Fruit fly (Drosophila melanogaster): ENCODE measurements around the gene HP4.

Gene HP4

DNA sequence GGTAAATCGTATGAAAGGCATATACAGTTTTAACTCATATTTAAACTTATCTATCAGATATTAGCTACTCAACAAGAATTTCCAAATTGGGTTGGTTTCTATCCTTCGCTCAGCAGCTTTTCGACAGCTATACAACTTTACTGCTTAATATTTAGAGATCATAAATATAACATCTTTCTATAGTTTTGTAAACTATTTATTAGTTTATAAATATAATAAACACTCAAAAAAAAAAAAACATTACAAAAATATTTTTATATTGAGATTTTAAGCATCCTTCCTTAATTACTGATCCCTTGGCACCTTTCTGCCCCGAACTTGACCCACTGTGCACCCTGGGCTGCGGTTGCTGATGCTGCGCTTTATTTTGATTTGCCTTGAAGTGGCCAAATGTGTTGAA lies 23.0 kb downstream of the HP4 start (continued):
- TF ChIP-seq gsb-n (tag; optimal IDR thresholded peaks at IDR 0.05) (no peak), Usf (GFP tag; optimal IDR thresholded peaks at IDR 0.05) (no peak), pum (GFP tag; optimal IDR thresholded peaks at IDR 0.05) (no peak), gt (GFP tag; IDR thresholded peaks at IDR 0.05) (no peak), pho (GFP tag; optimal IDR thresholded peaks at IDR 0.05) (no peak), CG12391 (tag; optimal IDR thresholded peaks at IDR 0.05) (peak; percentile 36), CG13296 (GFP tag; optimal IDR thresholded peaks at IDR 0.05) (no peak), CG14014 (GFP tag; IDR thresholded peaks at IDR 0.05) (no peak), CG4730 (GFP tag; IDR thresholded peaks at IDR 0.05) (no peak), MBD-R2 (GFP tag; IDR thresholded peaks at IDR 0.05) (no peak), tx (GFP tag; optimal IDR thresholded peaks at IDR 0.05) (no peak), cg (GFP tag; optimal IDR thresholded peaks at IDR 0.05) (no peak), CG8924 (tag; optimal IDR thresholded peaks at IDR 0.05) (peak; percentile 12), Eip74EF (GFP tag; optimal IDR thresholded peaks at IDR 0.05) (no peak), Taf1 (GFP tag; IDR thresholded peaks at IDR 0.05) (no peak), CG2712 (tag; optimal IDR thresholded peaks at IDR 0.05) (peak; percentile 61), tgo (GFP tag; IDR thresholded peaks at IDR 0.05) (no peak), Mrtf (GFP tag; IDR thresholded peaks at IDR 0.05) (no peak), Six4 (GFP tag; optimal IDR thresholded peaks at IDR 0.05) (peak; percentile 3), CG1024 (GFP tag; IDR thresholded peaks at IDR 0.05) (no peak), Med (GFP tag) (peak; percentile 51), Ets97D (GFP tag; optimal IDR thresholded peaks at IDR 0.05) (no peak), Oaz (GFP tag; IDR thresholded peaks at IDR 0.05) (no peak), CG14710 (tag; optimal IDR thresholded peaks at IDR 0.05) (peak; percentile 52), CG11696 (GFP tag; IDR thresholded peaks at IDR 0.05) (no peak), CG6254 (GFP tag; optimal IDR thresholded peaks at IDR 0.05) (peak; percentile 44), CG42726 (GFP tag; IDR thresholded peaks at IDR 0.05; ENCODE audit: partially characterized antibody) (no peak), kni (GFP tag; optimal IDR thresholded peaks at IDR 0.05) (no peak), toy (GFP tag; IDR thresholded peaks at IDR 0.05) (no peak), Dek (tag; optimal IDR thresholded peaks at IDR 0.05) (no peak), sd (tag; optimal IDR thresholded peaks at IDR 0.05) (no peak), ATbp (GFP tag; optimal IDR thresholded peaks at IDR 0.05) (no peak), CG3407 (GFP tag; optimal IDR thresholded peaks at IDR 0.05) (no peak), zen2 (GFP tag; IDR thresholded peaks at IDR 0.05; ENCODE audit: partially characterized antibody) (no peak), Nf-YA (GFP tag; IDR thresholded peaks at IDR 0.05) (no peak), Fer1 (GFP tag; optimal IDR thresholded peaks at IDR 0.05) (no peak), CG11093 (GFP tag; IDR thresholded peaks at IDR 0.05) (no peak), bowl (GFP tag; IDR thresholded peaks at IDR 0.05) (no peak), bbx (GFP tag; IDR thresholded peaks at IDR 0.05; ENCODE audit: partially characterized antibody) (no peak), nmo (GFP tag; optimal IDR thresholded peaks at IDR 0.05) (peak; percentile 64), BEAF-32 (GFP tag; optimal IDR thresholded peaks at IDR 0.05) (no peak), pros (GFP tag; optimal IDR thresholded peaks at IDR 0.05) (no peak), al (GFP tag; IDR thresholded peaks at IDR 0.05) (no peak), CG12104 (GFP tag; optimal IDR thresholded peaks at IDR 0.05) (no peak), CG2129 (GFP tag; IDR thresholded peaks at IDR 0.05; ENCODE audit: partially characterized antibody) (no peak), h (optimal IDR thresholded peaks at IDR 0.05) (no peak), CG12769 (tag; optimal IDR thresholded peaks at IDR 0.05) (no peak), HLHmδ (GFP tag; optimal IDR thresholded peaks at IDR 0.05) (no peak), CG8290 (GFP tag; optimal IDR thresholded peaks at IDR 0.05) (no peak), CG8290 (tag; optimal IDR thresholded peaks at IDR 0.05) (no peak), Jarid2 (GFP tag; optimal IDR thresholded peaks at IDR 0.05) (no peak), Atf-2 (GFP tag; optimal IDR thresholded peaks at IDR 0.05) (no peak)

Data from whole organism, embryonic.